Fruit fly (Drosophila melanogaster): Measurements from ENCODE around the gene Tdrd3.

The Tdrd3 gene

dm6 chr3L:14790127-14790589 lies 3.6 kb downstream of the Tdrd3 start (continued):
- peak; percentile 70 for TF ChIP-seq CG33213 (GFP tag; optimal IDR thresholded peaks at IDR 0.05)
- TF ChIP-seq Six4 (GFP tag; optimal IDR thresholded peaks at IDR 0.05): peak; percentile 54
- TF ChIP-seq fd3F (GFP tag; optimal IDR thresholded peaks at IDR 0.05): peak; percentile 38
- peak; percentile 41 for TF ChIP-seq CG17829 (tag; optimal IDR thresholded peaks at IDR 0.05)
- peak; percentile 88 for TF ChIP-seq lab (GFP tag; optimal IDR thresholded peaks at IDR 0.05)
- peak; percentile 48 for TF ChIP-seq CG5180 (GFP tag; optimal IDR thresholded peaks at IDR 0.05)
- peak; percentile 34 for TF ChIP-seq CG2202 (tag; optimal IDR thresholded peaks at IDR 0.05)
- peak; percentile 55 for TF ChIP-seq CG2875 (GFP tag; optimal IDR thresholded peaks at IDR 0.05)
- TF ChIP-seq CG13296 (GFP tag; optimal IDR thresholded peaks at IDR 0.05): no peak
- TF ChIP-seq CG17186 (GFP tag; optimal IDR thresholded peaks at IDR 0.05): peak; percentile 87
- peak; percentile 74 for TF ChIP-seq ems (GFP tag; optimal IDR thresholded peaks at IDR 0.05)
- no peak for TF ChIP-seq z (GFP tag; IDR thresholded peaks at IDR 0.05)
- peak; percentile 45 for TF ChIP-seq trem (tag; optimal IDR thresholded peaks at IDR 0.05)
- no peak for TF ChIP-seq sc (optimal IDR thresholded peaks at IDR 0.05)
- no peak for TF ChIP-seq sc (GFP tag; optimal IDR thresholded peaks at IDR 0.05)
- TF ChIP-seq CG4282 (GFP tag; optimal IDR thresholded peaks at IDR 0.05): peak; percentile 78
- TF ChIP-seq CG32772 (GFP tag; IDR thresholded peaks at IDR 0.05): peak; percentile 71
- peak; percentile 76 for TF ChIP-seq HLH4C (GFP tag; IDR thresholded peaks at IDR 0.05; ENCODE audit: partially characterized antibody)
- TF ChIP-seq Atf3 (GFP tag; optimal IDR thresholded peaks at IDR 0.05): peak; percentile 80
- TF ChIP-seq seq (GFP tag; IDR thresholded peaks at IDR 0.05): peak; percentile 48; the same call in 1 of the 2 replicates
- TF ChIP-seq CG16813 (GFP tag; IDR thresholded peaks at IDR 0.05; ENCODE audit: partially characterized antibody): peak; percentile 82
- peak in 1 of 2 experiments; percentile 81 for TF ChIP-seq Hr51 (GFP tag; optimal IDR thresholded peaks at IDR 0.05)
- no peak for TF ChIP-seq h (optimal IDR thresholded peaks at IDR 0.05)
- peak; percentile 70 for TF ChIP-seq PHDP (tag; optimal IDR thresholded peaks at IDR 0.05)
- TF ChIP-seq gro (GFP tag; optimal IDR thresholded peaks at IDR 0.05): peak; percentile 85
- no peak for TF ChIP-seq HLHmδ (GFP tag; optimal IDR thresholded peaks at IDR 0.05)
- no peak for TF ChIP-seq CG8478 (optimal IDR thresholded peaks at IDR 0.05)
- peak; percentile 77; the same call in 2 of the 3 replicates for TF ChIP-seq zen2 (GFP tag; IDR thresholded peaks at IDR 0.05; ENCODE audit: partially characterized antibody)
- peak; percentile 81 for TF ChIP-seq repo (GFP tag; optimal IDR thresholded peaks at IDR 0.05)
- peak; percentile 83 for TF ChIP-seq HmgZ (tag; optimal IDR thresholded peaks at IDR 0.05)
- TF ChIP-seq Max (GFP tag; optimal IDR thresholded peaks at IDR 0.05): peak; percentile 79
- peak; percentile 72 for TF ChIP-seq bbx (GFP tag; IDR thresholded peaks at IDR 0.05; ENCODE audit: partially characterized antibody)
- TF ChIP-seq TFAM (GFP tag; optimal IDR thresholded peaks at IDR 0.05): no peak
- TF ChIP-seq pita (GFP tag; optimal IDR thresholded peaks at IDR 0.05): no peak
- peak; percentile 82 for TF ChIP-seq Mes4 (GFP tag; optimal IDR thresholded peaks at IDR 0.05)
- peak; percentile 50; the same call in 1 of the 2 replicates for TF ChIP-seq gsb (GFP tag; IDR thresholded peaks at IDR 0.05)
- TF ChIP-seq YL-1 (GFP tag; optimal IDR thresholded peaks at IDR 0.05): peak; percentile 78
- TF ChIP-seq CG2889 (GFP tag; IDR thresholded peaks at IDR 0.05): 0 out of 3 replicates have a peak, but pooled peaks have one; percentile 54
- TF ChIP-seq CG5953 (GFP tag; IDR thresholded peaks at IDR 0.05): no peak
- no peak for TF ChIP-seq Sox100B (GFP tag; optimal IDR thresholded peaks at IDR 0.05)
- peak; percentile 33 for TF ChIP-seq ATbp (GFP tag; optimal IDR thresholded peaks at IDR 0.05)
